Worm (Caenorhabditis elegans): ENCODE data around the gene Y116A8C.43.
A peak's percentile ranks its signal among the peaks of the same experiment; 100 is the strongest.

The Y116A8C.43 gene

DNA sequence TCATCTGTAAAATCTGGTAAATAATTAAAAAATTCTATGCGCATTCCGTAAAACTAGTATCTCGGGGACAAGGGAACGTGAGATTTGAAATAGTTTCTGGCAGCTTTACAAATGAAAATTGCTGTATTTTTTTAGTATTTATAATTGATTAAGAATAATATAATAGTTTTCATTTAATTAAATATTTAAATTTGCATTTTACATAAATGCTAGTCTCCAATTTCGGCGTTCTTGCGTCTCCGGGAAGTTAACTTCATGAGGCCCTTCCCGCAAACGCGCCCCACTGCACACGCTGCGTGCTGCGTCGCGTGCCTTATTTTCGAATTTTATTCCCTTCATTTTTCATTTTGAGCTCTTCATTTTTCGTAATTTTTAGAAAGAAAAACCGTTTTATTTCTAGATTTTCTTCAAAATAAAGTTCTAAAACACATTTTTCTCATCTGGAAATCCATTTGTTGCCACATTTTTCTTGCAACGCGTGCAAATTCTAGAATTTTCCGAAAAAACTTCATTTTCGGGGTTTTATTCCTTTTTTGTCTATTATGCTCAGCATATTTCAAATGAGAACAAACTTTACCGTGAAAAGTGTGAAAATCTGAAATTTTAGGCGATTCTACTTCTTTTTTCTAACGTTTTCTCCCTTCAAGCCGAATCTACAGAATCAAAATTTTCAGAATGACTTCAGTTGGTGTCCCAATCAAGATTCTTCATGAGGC lies 1.1 kb upstream of the Y116A8C.43 start, which contains the start of the genes snx-13 and snr-1 (continued):
- TF ChIP-seq fkh-3 (tag; optimal IDR thresholded peaks at IDR 0.05) (no peak), tlf-1 (GFP tag; optimal IDR thresholded peaks at IDR 0.05) (peak; percentile 34), atf-7 (tag; optimal IDR thresholded peaks at IDR 0.05) (no peak), mcd-1 (GFP tag; IDR thresholded peaks at IDR 0.05) (peak; percentile 96), lsy-27 (tag; optimal IDR thresholded peaks at IDR 0.05; ENCODE audit: borderline replicate concordance, insufficient read depth) (no peak), die-1 (tag; optimal IDR thresholded peaks at IDR 0.05) (no peak), B0336.3 (GFP tag; IDR thresholded peaks at IDR 0.05) (0 out of 2 replicates have a peak, but pooled peaks have one; percentile 25), dox-1 (GFP tag; IDR thresholded peaks at IDR 0.05) (peak; percentile 91), mxl-1 (tag; optimal IDR thresholded peaks at IDR 0.05) (peak; percentile 27), lin-35 (GFP tag; optimal IDR thresholded peaks at IDR 0.05) (peak in 1 of 3 experiments; percentile 64), nfya-2 (GFP tag; IDR thresholded peaks at IDR 0.05) (no peak), ztf-22 (GFP tag; optimal IDR thresholded peaks at IDR 0.05) (no peak), F23B12.7 (tag; optimal IDR thresholded peaks at IDR 0.05; ENCODE audit: insufficient read depth) (peak; percentile 18), tbp1 (GFP tag; optimal IDR thresholded peaks at IDR 0.05) (peak; percentile 71), nfya-1 (tag; optimal IDR thresholded peaks at IDR 0.05; ENCODE audit: borderline replicate concordance, insufficient read depth) (no peak), cebp-2 (GFP tag; IDR thresholded peaks at IDR 0.05) (no peak), rec-8 (tag; optimal IDR thresholded peaks at IDR 0.05) (peak; percentile 33 to 37), sptf-2 (GFP tag; optimal IDR thresholded peaks at IDR 0.05) (no peak), Y67H2A.10 (GFP tag; conservative IDR thresholded peaks at IDR 0.05) (no peak), F57A8.1 (GFP tag; optimal IDR thresholded peaks at IDR 0.05) (no peak), mel-28 (tag; optimal IDR thresholded peaks at IDR 0.05; ENCODE audit: borderline replicate concordance) (no peak), lir-1 (GFP tag; conservative IDR thresholded peaks at IDR 0.05) (peak; percentile 80), unc-130 (GFP tag; optimal IDR thresholded peaks at IDR 0.05) (peak; percentile 85), nhr-120 (GFP tag; IDR thresholded peaks at IDR 0.05) (no peak), bed-1 (GFP tag; IDR thresholded peaks at IDR 0.05) (no peak), F37B4.10 (GFP tag; IDR thresholded peaks at IDR 0.05) (no peak), hlh-12 (tag; optimal IDR thresholded peaks at IDR 0.05) (no peak), tbx-9 (tag; optimal IDR thresholded peaks at IDR 0.05; ENCODE audit: borderline replicate concordance) (no peak), snpc-3.4 (tag; optimal IDR thresholded peaks at IDR 0.05) (peak; percentile 57), lin-54 (GFP tag; optimal IDR thresholded peaks at IDR 0.05) (peak; percentile 83), ztf-25 (GFP tag; IDR thresholded peaks at IDR 0.05) (no peak), sea-2 (GFP tag; IDR thresholded peaks at IDR 0.05) (no peak), hsf-1 (GFP tag; IDR thresholded peaks at IDR 0.05) (no peak), Y79H2A.3 (GFP tag; conservative IDR thresholded peaks at IDR 0.05) (peak; percentile 82; the same call in 1 of the 2 replicates), lsl-1 (GFP tag; optimal IDR thresholded peaks at IDR 0.05) (peak; percentile 49), Y56A3A.18 (GFP tag; IDR thresholded peaks at IDR 0.05) (no peak), zim-3 (tag; optimal IDR thresholded peaks at IDR 0.05) (no peak), xnd-1 (tag; optimal IDR thresholded peaks at IDR 0.05) (no peak), nhr-179 (tag; optimal IDR thresholded peaks at IDR 0.05) (no peak), B0035.1 (tag; optimal IDR thresholded peaks at IDR 0.05) (no peak), snpc-1.3 (tag; optimal IDR thresholded peaks at IDR 0.05; ENCODE audit: insufficient read depth) (peak; percentile 22), ama-1 (optimal IDR thresholded peaks at IDR 0.05) (no peak), ama-1 (GFP tag; optimal IDR thresholded peaks at IDR 0.05) (no peak), nfyb-1 (GFP tag; IDR thresholded peaks at IDR 0.05) (peak; percentile 57; the same call in 1 of the 2 replicates), F33H1.4 (GFP tag; IDR thresholded peaks at IDR 0.05) (0 out of 2 replicates have a peak, but pooled peaks have one; percentile 18), pha-4 (tag; optimal IDR thresholded peaks at IDR 0.05) (no peak), F57C9.4 (tag; optimal IDR thresholded peaks at IDR 0.05) (no peak)

Measured in whole organism, young adult.